Worm (Caenorhabditis elegans): Measurements from ENCODE around the gene srt-37.
"Not testable (repeated sequence)": the region's sequence is repeated elsewhere in the genome, so short reads cannot be mapped to it uniquely, and the experiment has no call there.

Gene srt-37

ce11 chrV:4281699-4282098 is at the start of gene srt-37:
Gene srt-37, minus strand, starts transcription at chrV:4281799.
- TF ChIP-seq dao-5, him-1, W03F9.2 (tag; optimal IDR thresholded peaks at IDR 0.05): not testable (repeated sequence)

ce11 chrV:4330820-4331219 is 49.2 kb upstream of the srt-37 start:
- TF ChIP-seq him-1 (tag; optimal IDR thresholded peaks at IDR 0.05) = no peak
- TF ChIP-seq W03F9.2 (tag; optimal IDR thresholded peaks at IDR 0.05) = no peak
- no peak for TF ChIP-seq dao-5 (tag; optimal IDR thresholded peaks at IDR 0.05)

ce11 chrV:4326841-4327240 is 45.2 kb upstream of the srt-37 start, which contains the start of gene D2063.1:
Gene D2063.1, plus strand, starts transcription at chrV:4327121.
- TF ChIP-seq dao-5 (tag; optimal IDR thresholded peaks at IDR 0.05) = no peak
- TF ChIP-seq W03F9.2 (tag; optimal IDR thresholded peaks at IDR 0.05) = no peak
- TF ChIP-seq him-1 (tag; optimal IDR thresholded peaks at IDR 0.05) = no peak

- TF ChIP-seq him-1 (tag; optimal IDR thresholded peaks at IDR 0.05) (no peak), W03F9.2 (tag; optimal IDR thresholded peaks at IDR 0.05) (no peak), dao-5 (tag; optimal IDR thresholded peaks at IDR 0.05) (no peak)
These were observed 43.8 kb upstream of the srt-37 start, which contains the start of gene nhr-125 for ce11 chrV:4325415-4325814. Gene nhr-125, minus strand, starts transcription at chrV:4325515.

- no peak for TF ChIP-seq him-1 (tag; optimal IDR thresholded peaks at IDR 0.05)
- TF ChIP-seq W03F9.2 (tag; optimal IDR thresholded peaks at IDR 0.05) = no peak
- no peak for TF ChIP-seq dao-5 (tag; optimal IDR thresholded peaks at IDR 0.05)
These were observed 41.1 kb upstream of the srt-37 start, which contains the start of gene R02D1.2 for ce11 chrV:4322706-4323105. Gene R02D1.2, minus strand, starts transcription at chrV:4322806.

- no peak for TF ChIP-seq dao-5 (tag; optimal IDR thresholded peaks at IDR 0.05)
- no peak for TF ChIP-seq him-1 (tag; optimal IDR thresholded peaks at IDR 0.05)
- TF ChIP-seq W03F9.2 (tag; optimal IDR thresholded peaks at IDR 0.05) = no peak
These were observed 38.3 kb upstream of the srt-37 start, which contains the start of gene ZC132.9 for ce11 chrV:4319867-4320266. Gene ZC132.9, minus strand, starts transcription at chrV:4319967.

- TF ChIP-seq W03F9.2 (tag; optimal IDR thresholded peaks at IDR 0.05) (no peak), him-1 (tag; optimal IDR thresholded peaks at IDR 0.05) (no peak), dao-5 (tag; optimal IDR thresholded peaks at IDR 0.05) (no peak)
These were observed 33.5 kb upstream of the srt-37 start, which contains the start of gene srh-192 for ce11 chrV:4315057-4315456. Gene srh-192, minus strand, starts transcription at chrV:4315157.

ce11 chrV:4304240-4304639 is 22.6 kb upstream of the srt-37 start:
- TF ChIP-seq dao-5 (tag; optimal IDR thresholded peaks at IDR 0.05) (no peak), him-1 (tag; optimal IDR thresholded peaks at IDR 0.05) (no peak), W03F9.2 (tag; optimal IDR thresholded peaks at IDR 0.05) (no peak)

- TF ChIP-seq him-1 (tag; optimal IDR thresholded peaks at IDR 0.05) (no peak), W03F9.2 (tag; optimal IDR thresholded peaks at IDR 0.05) (no peak), dao-5 (tag; optimal IDR thresholded peaks at IDR 0.05) (no peak)
These were observed 22.2 kb upstream of the srt-37 start for ce11 chrV:4303793-4304192.

ce11 chrV:4302842-4303241 is 21.2 kb upstream of the srt-37 start:
- TF ChIP-seq W03F9.2 (tag; optimal IDR thresholded peaks at IDR 0.05) (no peak), him-1 (tag; optimal IDR thresholded peaks at IDR 0.05) (no peak), dao-5 (tag; optimal IDR thresholded peaks at IDR 0.05) (no peak)

ce11 chrV:4299741-4300140 is 18.1 kb upstream of the srt-37 start, which contains the start of gene ZC132.3:
Gene ZC132.3, minus strand, starts transcription at chrV:4299841.
- TF ChIP-seq him-1 (tag; optimal IDR thresholded peaks at IDR 0.05) = no peak
- TF ChIP-seq dao-5 (tag; optimal IDR thresholded peaks at IDR 0.05) = no peak
- TF ChIP-seq W03F9.2 (tag; optimal IDR thresholded peaks at IDR 0.05) = no peak

- TF ChIP-seq W03F9.2 (tag; optimal IDR thresholded peaks at IDR 0.05) = no peak
- no peak for TF ChIP-seq dao-5 (tag; optimal IDR thresholded peaks at IDR 0.05)
- TF ChIP-seq him-1 (tag; optimal IDR thresholded peaks at IDR 0.05) = no peak
These were observed 17.0 kb upstream of the srt-37 start, which contains the start of gene ZC132.11 for ce11 chrV:4298579-4298978. Gene ZC132.11, minus strand, starts transcription at chrV:4298679.

ce11 chrV:4295920-4296319 is 14.3 kb upstream of the srt-37 start, which contains the start of gene F47D2.11:
Gene F47D2.11, minus strand, starts transcription at chrV:4296020.
- TF ChIP-seq him-1 (tag; optimal IDR thresholded peaks at IDR 0.05) = no peak
- no peak for TF ChIP-seq W03F9.2 (tag; optimal IDR thresholded peaks at IDR 0.05)
- TF ChIP-seq dao-5 (tag; optimal IDR thresholded peaks at IDR 0.05) = no peak

- not testable (repeated sequence) for TF ChIP-seq W03F9.2, dao-5, him-1 (tag; optimal IDR thresholded peaks at IDR 0.05)
These were observed 11.8 kb upstream of the srt-37 start, which contains the start of gene srh-194 for ce11 chrV:4293425-4293824. Gene srh-194, minus strand, starts transcription at chrV:4293525.

ce11 chrV:4290093-4290492 is 8.5 kb upstream of the srt-37 start, which contains the start of gene srh-193:
Gene srh-193, minus strand, starts transcription at chrV:4290193.
- not testable (repeated sequence) for TF ChIP-seq dao-5, him-1, W03F9.2 (tag; optimal IDR thresholded peaks at IDR 0.05)
